ENCODE assay signal across 2 worm cellular contexts in the genomic region with DNA sequence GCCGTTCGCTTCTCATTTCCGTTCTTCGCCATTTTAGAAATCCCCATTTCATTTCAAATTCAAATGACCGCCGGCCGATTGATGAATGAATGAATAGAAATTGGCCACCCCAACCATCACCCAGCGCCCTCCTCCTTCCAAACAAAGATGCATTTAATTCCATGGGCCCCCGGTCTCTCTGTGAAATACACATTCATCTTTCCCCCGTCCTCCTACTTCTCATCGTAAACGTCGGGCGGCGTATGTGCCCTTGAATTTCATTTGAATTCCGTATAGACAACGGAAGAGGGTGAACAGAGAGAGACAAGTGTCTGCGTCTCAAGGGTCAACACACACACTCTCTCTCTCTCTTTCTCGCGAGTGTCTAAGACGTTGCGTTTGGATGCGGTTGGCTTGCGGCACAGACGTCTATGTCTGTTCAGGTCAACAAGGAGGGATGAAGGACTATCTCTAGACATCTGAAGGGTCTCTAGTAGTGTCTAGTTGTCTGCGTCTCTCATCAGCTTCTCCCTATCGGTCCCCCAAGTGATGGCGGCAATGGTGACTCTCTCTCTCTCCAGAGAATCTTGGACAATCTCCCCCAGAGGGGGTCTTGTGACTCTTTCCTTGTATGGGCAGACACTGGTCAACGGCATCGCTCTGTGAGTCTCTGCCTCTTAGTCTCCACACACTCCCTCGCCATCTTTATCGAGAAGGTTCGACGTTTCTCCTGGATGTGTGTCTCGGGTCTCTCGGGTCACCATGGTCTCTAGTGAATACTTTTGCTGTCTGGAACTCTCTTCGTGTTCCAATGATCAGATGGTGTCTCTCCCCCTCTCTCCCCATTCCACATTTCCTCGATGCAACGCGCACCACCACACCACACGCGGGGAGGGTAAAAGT.
A peak's percentile ranks its signal among the peaks of the same experiment; 100 is the strongest.
TF ChIP-seq lines count a peak whose summit lies in the region.

No protein-coding gene starts in this region.

TF ChIP-seq in whole organism, L4 larva, 104 proteins besides CTCF, POLR2A, EP300 and RAD21 (continued from another document):
- TF ChIP-seq hlh-30 (tag; optimal IDR thresholded peaks at IDR 0.05; lab: Kevin White, UChicago; ENCODE audit: insufficient read depth) (peak; percentile 92), attf-4 (tag; optimal IDR thresholded peaks at IDR 0.05; lab: Kevin White, UChicago) (no peak), ama-1 (optimal IDR thresholded peaks at IDR 0.05; lab: Kevin White, UChicago) (no peak), gei-8 (GFP tag; optimal IDR thresholded peaks at IDR 0.05; lab: Kevin White, UChicago) (no peak), Y75B8A.6 (GFP tag; IDR thresholded peaks at IDR 0.05; lab: Robert Waterston, UW) (no peak), lin-38 (GFP tag; IDR thresholded peaks at IDR 0.05; lab: Robert Waterston, UW) (peak; percentile 53; the same call in 1 of the 2 replicates), dpl-1 (GFP tag; optimal IDR thresholded peaks at IDR 0.05; lab: Kevin White, UChicago) (peak; percentile 44), ces-1 (GFP tag; optimal IDR thresholded peaks at IDR 0.05; lab: Kevin White, UChicago) (no peak), ceh-82 (tag; optimal IDR thresholded peaks at IDR 0.05; lab: Kevin White, UChicago) (no peak), rbr-2 (tag; optimal IDR thresholded peaks at IDR 0.05; lab: Kevin White, UChicago) (peak; percentile 82), snpc-4 (tag; optimal IDR thresholded peaks at IDR 0.05; lab: Kevin White, UChicago) (no peak), ceh-20 (GFP tag; IDR thresholded peaks at IDR 0.05; lab: Robert Waterston, UW) (peak; percentile 84), ztf-11 (tag; optimal IDR thresholded peaks at IDR 0.05; lab: Kevin White, UChicago) (no peak), daf-16 (GFP tag; optimal IDR thresholded peaks at IDR 0.05; lab: Kevin White, UChicago) (peak in 1 of 2 experiments; percentile 30), daf-16 (tag; optimal IDR thresholded peaks at IDR 0.05; lab: Kevin White, UChicago) (peak; percentile 67), nhr-237 (tag; optimal IDR thresholded peaks at IDR 0.05; lab: Kevin White, UChicago) (no peak), tag-97 (GFP tag; IDR thresholded peaks at IDR 0.05; lab: Robert Waterston, UW) (no peak), nhr-77 (tag; optimal IDR thresholded peaks at IDR 0.05; lab: Kevin White, UChicago) (peak; percentile 48), lin-1 (GFP tag; IDR thresholded peaks at IDR 0.05; lab: Robert Waterston, UW) (0 out of 2 replicates have a peak, but pooled peaks have one; percentile 4), vab-7 (GFP tag; IDR thresholded peaks at IDR 0.05; lab: Robert Waterston, UW) (no peak), R02D3.7 (tag; optimal IDR thresholded peaks at IDR 0.05; lab: Kevin White, UChicago) (no peak), nhr-48 (tag; optimal IDR thresholded peaks at IDR 0.05; lab: Kevin White, UChicago) (peak; percentile 94), lin-15B (tag; optimal IDR thresholded peaks at IDR 0.05; lab: Kevin White, UChicago) (no peak), zip-2 (tag; optimal IDR thresholded peaks at IDR 0.05; lab: Kevin White, UChicago) (no peak), dmd-9 (GFP tag; IDR thresholded peaks at IDR 0.05; lab: Robert Waterston, UW) (0 out of 2 replicates have a peak, but pooled peaks have one; percentile 25), ZK546.5 (tag; optimal IDR thresholded peaks at IDR 0.05; lab: Kevin White, UChicago) (no peak), cey-2 (tag; optimal IDR thresholded peaks at IDR 0.05; lab: Kevin White, UChicago; ENCODE audit: borderline replicate concordance, insufficient read depth) (no peak), zfp-3 (GFP tag; conservative IDR thresholded peaks at IDR 0.05; lab: Robert Waterston, UW) (peak; percentile 86), php-3 (GFP tag; IDR thresholded peaks at IDR 0.05; lab: Robert Waterston, UW) (no peak), Y48G9A.11 (GFP tag; IDR thresholded peaks at IDR 0.05; lab: Robert Waterston, UW) (no peak), daf-19 (GFP tag; conservative IDR thresholded peaks at IDR 0.05; lab: Robert Waterston, UW) (peak; percentile 73; the same call in 1 of the 2 replicates), ztf-7 (tag; optimal IDR thresholded peaks at IDR 0.05; lab: Kevin White, UChicago) (no peak), F10B5.3 (tag; optimal IDR thresholded peaks at IDR 0.05; lab: Kevin White, UChicago) (no peak), ctbp-1 (GFP tag; IDR thresholded peaks at IDR 0.05; lab: Robert Waterston, UW) (peak; percentile 90), spr-3 (GFP tag; optimal IDR thresholded peaks at IDR 0.05; lab: Kevin White, UChicago) (no peak), jun-1 (tag; optimal IDR thresholded peaks at IDR 0.05; lab: Kevin White, UChicago) (no peak), F44E2.7 (GFP tag; IDR thresholded peaks at IDR 0.05; lab: Robert Waterston, UW) (no peak), ceh-28 (tag; optimal IDR thresholded peaks at IDR 0.05; lab: Kevin White, UChicago) (peak; percentile 27), fos-1 (tag; optimal IDR thresholded peaks at IDR 0.05; lab: Kevin White, UChicago) (no peak), arid-1 (GFP tag; conservative IDR thresholded peaks at IDR 0.05; lab: Robert Waterston, UW) (no peak; the same call in 1 of the 2 replicates), dmd-8 (GFP tag; IDR thresholded peaks at IDR 0.05; lab: Robert Waterston, UW) (no peak), set-16 (GFP tag; IDR thresholded peaks at IDR 0.05; lab: Robert Waterston, UW) (no peak; the same call in 1 of the 2 replicates), lin-39 (tag; optimal IDR thresholded peaks at IDR 0.05; lab: Kevin White, UChicago) (no peak), snpc-1.2 (GFP tag; IDR thresholded peaks at IDR 0.05; lab: Robert Waterston, UW) (peak; percentile 60), unc-39 (tag; optimal IDR thresholded peaks at IDR 0.05; lab: Kevin White, UChicago) (peak; percentile 54), F37D6.2 (tag; optimal IDR thresholded peaks at IDR 0.05; lab: Kevin White, UChicago) (peak; percentile 84), unc-62 (GFP tag; optimal IDR thresholded peaks at IDR 0.05 in 1 of 2; lab: Kevin White, UChicago) (peak in 1 of 2 experiments; percentile 98), unc-62 (tag; optimal IDR thresholded peaks at IDR 0.05; lab: Kevin White, UChicago) (no peak), mxl-3 (GFP tag; optimal IDR thresholded peaks at IDR 0.05; lab: Kevin White, UChicago) (peak; percentile 6), nhr-111 (GFP tag; optimal IDR thresholded peaks at IDR 0.05; lab: Kevin White, UChicago) (no peak), unc-130 (GFP tag; optimal IDR thresholded peaks at IDR 0.05; lab: Kevin White, UChicago) (no peak), fkh-10 (GFP tag; optimal IDR thresholded peaks at IDR 0.05; lab: Kevin White, UChicago) (no peak), daf-12 (tag; optimal IDR thresholded peaks at IDR 0.05; lab: Kevin White, UChicago) (no peak), hlh-11 (tag; optimal IDR thresholded peaks at IDR 0.05; lab: Kevin White, UChicago) (peak; percentile 94), hmg-1.1 (GFP tag; IDR thresholded peaks at IDR 0.05; lab: Robert Waterston, UW) (0 out of 2 replicates have a peak, but pooled peaks have one; percentile 66), T26A8.4 (GFP tag; IDR thresholded peaks at IDR 0.05; lab: Robert Waterston, UW) (peak; percentile 82)

TF ChIP-seq in whole organism, late embryonic, 69 proteins besides CTCF, POLR2A, EP300 and RAD21 (continued from another document):
- TF ChIP-seq sdc-2 (tag; optimal IDR thresholded peaks at IDR 0.05; lab: Kevin White, UChicago), result no peak
- TF ChIP-seq gmeb-2 (tag; optimal IDR thresholded peaks at IDR 0.05; lab: Kevin White, UChicago), result peak; percentile 6
- TF ChIP-seq ttx-3 (tag; optimal IDR thresholded peaks at IDR 0.05; lab: Kevin White, UChicago), result peak; percentile 29
- no peak for TF ChIP-seq fkh-10 (GFP tag; optimal IDR thresholded peaks at IDR 0.05; lab: Kevin White, UChicago)
- TF ChIP-seq tbx-7 (tag; optimal IDR thresholded peaks at IDR 0.05; lab: Kevin White, UChicago), result no peak
- TF ChIP-seq lim-6 (tag; optimal IDR thresholded peaks at IDR 0.05; lab: Kevin White, UChicago), result peak; percentile 75
- no peak for TF ChIP-seq hlh-15 (tag; optimal IDR thresholded peaks at IDR 0.05; lab: Kevin White, UChicago)
- no peak for TF ChIP-seq pqm-1 (tag; optimal IDR thresholded peaks at IDR 0.05; lab: Kevin White, UChicago)
- TF ChIP-seq ceh-30 (tag; optimal IDR thresholded peaks at IDR 0.05; lab: Kevin White, UChicago), result no peak
- no peak for TF ChIP-seq odd-2 (tag; optimal IDR thresholded peaks at IDR 0.05; lab: Kevin White, UChicago)
- no peak for TF ChIP-seq sox-4 (tag; optimal IDR thresholded peaks at IDR 0.05; lab: Kevin White, UChicago)
- TF ChIP-seq pros-1 (tag; optimal IDR thresholded peaks at IDR 0.05; lab: Kevin White, UChicago), result peak; percentile 86
- no peak for TF ChIP-seq pat-9 (tag; optimal IDR thresholded peaks at IDR 0.05; lab: Kevin White, UChicago)
TF ChIP-seq in whole organism, late embryonic: peak in this region for 31.
